Worm (Caenorhabditis elegans) whole organism, L2 larva: ENCODE results near the gene nhr-16.

ENCODE experiments used
- C34F6.9 ChIP-seq: fragments of 150-350 bp; optimal IDR thresholded peaks from 2 replicates; lab custom pipeline; 2014; ENCODE audit warnings: missing biosample characterization, missing genetic modification characterization
- Y55F3AM.14 ChIP-seq: fragments of 200-800 bp; sonication (Bioruptor generic); optimal IDR thresholded peaks from 2 replicates; lab custom pipeline; 2018; ENCODE audit warnings: mild to moderate bottlenecking, missing genetic modification characterization, missing compliant biosample characterization
- ZK546.5 ChIP-seq: sonication (generic microtip); optimal IDR thresholded peaks from 2 replicates; lab custom pipeline; 2017; ENCODE audit warnings: missing biosample characterization, missing genetic modification characterization
- alr-1 ChIP-seq: fragments of 150-350 bp; optimal IDR thresholded peaks from 2 replicates; lab custom pipeline; 2014; ENCODE audit warnings: missing biosample characterization, missing genetic modification characterization
- ama-1 ChIP-seq: fragments of 150-350 bp; optimal IDR thresholded peaks from 2 replicates; lab custom pipeline; 2018; ENCODE audit warnings: inconsistent platforms
- blmp-1 ChIP-seq: sonication (generic microtip); optimal IDR thresholded peaks from 2 replicates; lab custom pipeline; 2017; ENCODE audit warnings: missing genetic modification characterization, mild to moderate bottlenecking, missing compliant biosample characterization, antibody characterized with exemption, moderate library complexity; ENCODE audit not compliant: insufficient read depth
- ceh-16 ChIP-seq: fragments of 150-350 bp; optimal IDR thresholded peaks from 2 replicates; lab custom pipeline; 2014; ENCODE audit warnings: missing biosample characterization, missing genetic modification characterization
- ceh-82 ChIP-seq: fragments of 150-350 bp; optimal IDR thresholded peaks from 2 replicates; lab custom pipeline; 2014; ENCODE audit warnings: missing biosample characterization, missing genetic modification characterization
- dmd-4 ChIP-seq: sonication (generic microtip); optimal IDR thresholded peaks from 2 replicates; lab custom pipeline; 2017; ENCODE audit warnings: missing biosample characterization, missing genetic modification characterization
- egl-27 ChIP-seq: sonication (generic microtip); optimal IDR thresholded peaks from 3 replicates; lab custom pipeline; 2017; ENCODE audit warnings: missing biosample characterization, missing genetic modification reagents, missing genetic modification characterization
- fos-1 ChIP-seq: fragments of 150-350 bp; optimal IDR thresholded peaks from 2 replicates; lab custom pipeline; 2014; ENCODE audit warnings: missing biosample characterization, missing genetic modification characterization
- gmeb-1 ChIP-seq: fragments of 150-350 bp; optimal IDR thresholded peaks from 2 replicates; lab custom pipeline; 2014; ENCODE audit warnings: missing biosample characterization, missing genetic modification characterization
- lin-11 ChIP-seq: fragments of 150-350 bp; sonication (generic microtip); optimal IDR thresholded peaks from 2 replicates; lab custom pipeline; 2014; ENCODE audit warnings: missing biosample characterization, missing genetic modification characterization, inconsistent platforms, mixed read lengths
- lin-39 ChIP-seq: fragments of 150-350 bp; optimal IDR thresholded peaks from 2 replicates; lab custom pipeline; 2014; ENCODE audit warnings: missing biosample characterization, missing genetic modification reagents, missing genetic modification characterization
- lsy-2 ChIP-seq, 2 experiments: fragments of 150-350 bp in 1 of 2; sonication (generic microtip) in 1 of 2; optimal IDR thresholded peaks; 2 replicates each; lab custom pipeline; 2014 to 2017; ENCODE audit warnings: missing biosample characterization in 2 of 2, missing genetic modification characterization in 2 of 2
- mab-5 ChIP-seq: fragments of 150-350 bp; optimal IDR thresholded peaks from 2 replicates; lab custom pipeline; 2014; ENCODE audit warnings: missing biosample characterization, missing genetic modification characterization
- mbf-1 ChIP-seq: sonication (generic microtip); optimal IDR thresholded peaks from 2 replicates; lab custom pipeline; 2017; ENCODE audit warnings: missing biosample characterization, missing genetic modification characterization
- mdl-1 ChIP-seq, 2 experiments: fragments of 150-350 bp in 1 of 2; sonication (generic microtip) in 1 of 2; optimal IDR thresholded peaks; 2 replicates each; lab custom pipeline; 2017; ENCODE audit warnings: missing biosample characterization in 2 of 2, missing genetic modification characterization in 2 of 2
- nhr-11 ChIP-seq: fragments of 150-350 bp; optimal IDR thresholded peaks from 2 replicates; lab custom pipeline; 2014; ENCODE audit warnings: missing biosample characterization, missing genetic modification characterization
- nhr-12 ChIP-seq: fragments of 150-350 bp; optimal IDR thresholded peaks from 2 replicates; lab custom pipeline; 2014; ENCODE audit warnings: missing biosample characterization, missing genetic modification characterization
- nhr-21 ChIP-seq: fragments of 150-350 bp; optimal IDR thresholded peaks from 2 replicates; lab custom pipeline; 2014; ENCODE audit warnings: missing biosample characterization, missing genetic modification characterization
- nhr-237 ChIP-seq: fragments of 150-350 bp; optimal IDR thresholded peaks from 2 replicates; lab custom pipeline; 2014; ENCODE audit warnings: missing biosample characterization, missing genetic modification characterization
- nhr-25 ChIP-seq: fragments of 150-350 bp; sonication (generic microtip); optimal IDR thresholded peaks from 3 replicates; lab custom pipeline; 2014; ENCODE audit warnings: missing biosample characterization, missing genetic modification characterization
- nhr-77 ChIP-seq: fragments of 150-350 bp; optimal IDR thresholded peaks from 2 replicates; lab custom pipeline; 2014; ENCODE audit warnings: missing biosample characterization, missing genetic modification characterization
- sem-4 ChIP-seq: fragments of 150-350 bp; optimal IDR thresholded peaks from 2 replicates; lab custom pipeline; 2014; ENCODE audit warnings: missing biosample characterization, missing genetic modification reagents, missing genetic modification characterization
- skn-1 ChIP-seq: sonication (generic microtip); optimal IDR thresholded peaks from 2 replicates; lab custom pipeline; 2017; ENCODE audit warnings: missing biosample characterization, missing genetic modification characterization
- sma-3 ChIP-seq: sonication (generic microtip); optimal IDR thresholded peaks from 2 replicates; lab custom pipeline; 2016; ENCODE audit warnings: missing genetic modification reagents, missing genetic modification characterization, missing compliant biosample characterization
- sma-9 ChIP-seq, 2 experiments: fragments of 150-350 bp in 1 of 2; sonication (generic microtip) in 1 of 2; optimal IDR thresholded peaks; 2 replicates each; lab custom pipeline; 2014 to 2016; ENCODE audit warnings: missing genetic modification characterization in 2 of 2, mild to moderate bottlenecking in 1 of 2, missing biosample characterization in 1 of 2, missing compliant biosample characterization in 1 of 2, missing genetic modification reagents in 1 of 2, moderate library complexity in 1 of 2
- unc-55 ChIP-seq: fragments of 150-350 bp; sonication (generic microtip); optimal IDR thresholded peaks from 3 replicates; lab custom pipeline; 2014; ENCODE audit warnings: missing biosample characterization, missing genetic modification reagents, missing genetic modification characterization
- unc-62 ChIP-seq: fragments of 150-350 bp; optimal IDR thresholded peaks from 2 replicates; lab custom pipeline; 2014; ENCODE audit warnings: missing biosample characterization, missing genetic modification reagents, missing genetic modification characterization
- zag-1 ChIP-seq: fragments of 150-350 bp; optimal IDR thresholded peaks from 2 replicates; lab custom pipeline; 2014; ENCODE audit warnings: missing biosample characterization, missing genetic modification characterization
- ztf-4 ChIP-seq: fragments of 150-350 bp; optimal IDR thresholded peaks from 2 replicates; lab custom pipeline; 2014; ENCODE audit warnings: missing biosample characterization, missing genetic modification characterization

nhr-16 gene

DNA sequence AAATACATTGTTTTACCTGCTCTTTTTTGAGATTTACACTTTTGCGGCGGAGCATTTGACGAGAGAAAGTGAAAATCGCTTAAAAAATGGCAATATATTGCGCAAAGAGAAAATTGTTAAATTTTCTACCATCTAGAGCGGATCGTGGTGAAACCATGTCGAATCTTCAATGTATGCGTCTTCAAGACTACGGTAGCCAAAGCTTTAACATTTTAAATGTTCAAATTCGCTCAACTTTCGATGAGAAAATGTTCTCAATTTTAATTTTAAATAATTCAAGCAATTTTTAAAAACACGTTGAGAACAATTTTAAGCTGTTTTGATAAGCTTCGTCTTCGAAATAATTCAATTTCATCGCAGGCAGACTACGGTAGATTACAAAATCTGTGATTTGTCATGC, 21.7 kb downstream of the nhr-16 start:
- TF ChIP-seq alr-1 (tag; lab: Kevin White, UChicago) (no peak), ceh-16 (tag; lab: Kevin White, UChicago) (no peak), sma-3 (no peak), blmp-1 (tag; lab: Kevin White, UChicago) (no peak), C34F6.9 (tag; lab: Kevin White, UChicago) (no peak), Y55F3AM.14 (GFP tag; lab: Kevin White, UChicago) (no peak), nhr-77 (tag; lab: Kevin White, UChicago) (no peak), mab-5 (tag; lab: Kevin White, UChicago) (no peak)

DNA sequence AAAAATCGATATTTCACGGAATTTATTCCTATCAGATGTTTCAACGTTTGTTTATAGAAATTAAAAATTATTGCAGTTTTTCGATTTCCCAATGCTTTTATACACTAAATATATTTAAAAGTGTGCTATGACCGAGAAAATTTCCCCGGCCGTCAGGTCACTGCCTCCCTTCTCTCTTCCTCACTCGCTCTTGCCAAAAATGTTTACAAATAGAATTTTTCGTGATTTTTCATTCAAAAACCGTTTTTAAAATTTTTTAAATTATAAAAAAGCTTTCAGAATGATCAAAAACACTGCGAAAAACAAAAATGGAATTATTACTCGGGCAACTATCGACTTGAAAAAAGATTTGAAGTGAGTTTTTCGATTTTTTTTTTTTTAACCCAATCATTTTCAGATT, 22.2 kb downstream of the nhr-16 start, which contains the start of the genes T12C9.7 and vps-18:
TSS of gene T12C9.7 (minus strand) at position 101 of the 400 bp plus-strand sequence.
TSS of gene vps-18 (plus strand) at position 280 of the 400 bp plus-strand sequence.
- TF ChIP-seq ztf-4 (tag; lab: Kevin White, UChicago) (no peak), sem-4 (tag; lab: Kevin White, UChicago) (no peak), lin-11 (tag; lab: Kevin White, UChicago) (no peak), zag-1 (tag; lab: Kevin White, UChicago) (no peak), mdl-1 (tag; optimal IDR thresholded peaks at IDR 0.05; lab: Kevin White, UChicago) (no peak)

ce11 chrII:4462842-4463241, 24.2 kb downstream of the nhr-16 start:
- TF ChIP-seq mab-5 (tag; lab: Kevin White, UChicago) (no peak), unc-62 (GFP tag; lab: Kevin White, UChicago) (no peak)

- TF ChIP-seq egl-27 (tag; lab: Kevin White, UChicago) (no peak), Y55F3AM.14 (GFP tag; lab: Kevin White, UChicago) (no peak), dmd-4 (no peak), gmeb-1 (tag; lab: Kevin White, UChicago) (no peak), sma-3 (no peak), nhr-12 (tag; lab: Kevin White, UChicago) (no peak), unc-55 (GFP tag; lab: Kevin White, UChicago) (no peak), nhr-77 (tag; lab: Kevin White, UChicago) (no peak), mbf-1 (tag; lab: Kevin White, UChicago) (no peak), ztf-4 (tag; lab: Kevin White, UChicago) (no peak), ZK546.5 (tag; lab: Kevin White, UChicago) (no peak), ama-1 (lab: Kevin White, UChicago) (no peak), lin-39 (tag; lab: Kevin White, UChicago) (no peak), alr-1 (tag; lab: Kevin White, UChicago) (no peak), skn-1 (tag; lab: Kevin White, UChicago) (no peak), nhr-237 (tag; lab: Kevin White, UChicago) (no peak), lsy-2 (tag; optimal IDR thresholded peaks at IDR 0.05; lab: Kevin White, UChicago) (no peak), sma-9 (GFP tag; optimal IDR thresholded peaks at IDR 0.05; lab: Kevin White, UChicago) (no peak), sma-9 (tag; optimal IDR thresholded peaks at IDR 0.05; lab: Kevin White, UChicago) (no peak), ceh-82 (no peak), nhr-11 (no peak)
- TF ChIP-seq, all 48 proteins: peak for 0
Observed at ce11 chrII:4467869-4468268, 29.3 kb downstream of the nhr-16 start, which contains the start of gene W06B4.2. Gene W06B4.2 (plus strand): TSS chrII:4468169.

DNA sequence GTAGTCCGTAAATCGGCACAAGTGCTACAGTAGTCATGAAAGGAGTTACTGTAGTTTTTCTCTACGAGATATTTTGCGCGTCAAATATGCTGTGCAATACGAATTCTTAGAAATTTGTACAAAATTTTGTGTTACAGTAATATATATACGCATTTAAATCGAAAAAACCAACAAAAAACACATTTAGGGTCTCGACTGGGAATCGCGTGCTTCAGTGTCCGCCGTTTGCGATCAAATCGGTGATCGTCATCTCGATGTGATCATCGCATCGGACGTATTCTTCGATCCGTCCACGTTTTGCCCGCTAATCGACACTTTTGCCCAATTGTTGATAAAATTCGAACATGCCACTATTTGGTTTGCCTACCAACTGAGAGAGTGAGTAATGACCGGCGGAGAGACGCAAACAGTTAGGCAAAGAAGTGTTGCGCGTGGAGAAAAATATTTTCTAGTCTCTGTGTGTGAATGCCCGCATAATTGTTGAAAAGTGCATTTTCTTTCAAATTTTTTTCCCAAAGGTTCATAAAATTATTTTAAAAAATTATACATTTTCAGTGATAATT, 30.4 kb downstream of the nhr-16 start:
- TF ChIP-seq fos-1 (tag; lab: Kevin White, UChicago): peak; percentile 67
- TF ChIP-seq lin-39 (tag; lab: Kevin White, UChicago): no peak
- TF ChIP-seq nhr-21: no peak
- TF ChIP-seq nhr-237 (tag; lab: Kevin White, UChicago): no peak
- no peak for TF ChIP-seq nhr-25 (tag; lab: Kevin White, UChicago)
- TF ChIP-seq lin-11 (tag; lab: Kevin White, UChicago): no peak
